Worm (Caenorhabditis elegans) whole organism, L1 larva: ENCODE results near the gene srx-90.

Experiments
- C04F5.9 ChIP-seq: sonication (generic microtip); optimal IDR thresholded peaks from 2 replicates; lab custom pipeline; 2016; ENCODE audit warnings: missing genetic modification characterization, missing compliant biosample characterization
- C16A3.4 ChIP-seq: fragments of 150-350 bp; optimal IDR thresholded peaks from 2 replicates; lab custom pipeline; 2014; ENCODE audit warnings: missing biosample characterization, missing genetic modification characterization
- C34B4.2 ChIP-seq: sonication (generic microtip); optimal IDR thresholded peaks from 2 replicates; lab custom pipeline; 2017; ENCODE audit warnings: mild to moderate bottlenecking, missing genetic modification characterization, missing compliant biosample characterization
- Y116A8C.19 ChIP-seq: sonication (generic microtip); optimal IDR thresholded peaks from 2 replicates; lab custom pipeline; 2016; ENCODE audit warnings: missing compliant biosample characterization, missing genetic modification characterization, borderline replicate concordance
- alr-1 ChIP-seq: fragments of 200-800 bp; sonication (Bioruptor generic); optimal IDR thresholded peaks from 2 replicates; lab custom pipeline; 2018; ENCODE audit warnings: borderline replicate concordance, mild to moderate bottlenecking, missing genetic modification characterization, missing compliant biosample characterization
- aly-2 ChIP-seq: fragments of 150-350 bp; optimal IDR thresholded peaks from 2 replicates; lab custom pipeline; 2014; ENCODE audit warnings: missing biosample characterization, missing genetic modification characterization
- ama-1 ChIP-seq: fragments of 150-350 bp; optimal IDR thresholded peaks from 2 replicates; lab custom pipeline; 2014
- blmp-1 ChIP-seq: fragments of 150-350 bp; optimal IDR thresholded peaks from 2 replicates; lab custom pipeline; 2014; ENCODE audit warnings: missing biosample characterization, missing genetic modification characterization
- ceh-8 ChIP-seq: fragments of 200-800 bp; sonication (Bioruptor generic); optimal IDR thresholded peaks from 2 replicates; lab custom pipeline; 2018; ENCODE audit warnings: mild to moderate bottlenecking, missing genetic modification characterization, moderate library complexity, missing compliant biosample characterization
- dpl-1 ChIP-seq, 3 experiments: fragments of 150-350 bp in 2 of 3; sonication (generic microtip) in 1 of 3; optimal IDR thresholded peaks; 2 replicates each; lab custom pipeline; 2014 to 2017; ENCODE audit warnings: missing biosample characterization in 3 of 3, missing genetic modification characterization in 3 of 3, missing genetic modification reagents in 3 of 3
- efl-1 ChIP-seq, 4 experiments: fragments of 150-350 bp; optimal IDR thresholded peaks in 3 of 4; peaks in 1 of 4; 1 replicate in 1 of 4; 2 replicates in 3 of 4; lab custom pipeline; 2014; ENCODE audit warnings: missing biosample characterization in 2 of 4, missing genetic modification characterization in 2 of 4, missing genetic modification reagents in 2 of 4
- efl-3 ChIP-seq: fragments of 200-800 bp; sonication (Bioruptor generic); optimal IDR thresholded peaks from 2 replicates; lab custom pipeline; 2018; ENCODE audit warnings: mild to moderate bottlenecking, missing genetic modification characterization, missing compliant biosample characterization
- egl-13 ChIP-seq: sonication (generic microtip); optimal IDR thresholded peaks from 2 replicates; lab custom pipeline; 2016; ENCODE audit warnings: missing genotype, missing genetic modification reagents, missing genetic modification characterization, missing compliant biosample characterization
- egl-27 ChIP-seq, 2 experiments: fragments of 150-350 bp in 1 of 2; sonication (generic microtip); optimal IDR thresholded peaks; 3 replicates each; lab custom pipeline; 2017 to 2018; ENCODE audit warnings: missing biosample characterization in 2 of 2, missing genetic modification characterization in 2 of 2, missing genetic modification reagents in 2 of 2
- elt-2 ChIP-seq: sonication (generic microtip); optimal IDR thresholded peaks from 2 replicates; lab custom pipeline; 2016; ENCODE audit warnings: missing genetic modification characterization, mild to moderate bottlenecking, inconsistent platforms, missing compliant biosample characterization, missing genetic modification reagents
- elt-3 ChIP-seq, 6 experiments: fragments of 150-350 bp in 1 of 6; sonication (generic microtip); optimal IDR thresholded peaks; 2 replicates each; lab custom pipeline; 2017 to 2018; ENCODE audit warnings: missing biosample characterization in 6 of 6, missing genetic modification characterization in 6 of 6, inconsistent platforms in 1 of 6
- ets-5 ChIP-seq: fragments of 200-800 bp; sonication (Bioruptor generic); IDR thresholded peaks from 2 replicates; pipeline ENCODE4 v1.3.6; 2022; ENCODE audit warnings: missing genetic modification characterization, missing compliant biosample characterization
- fkh-8 ChIP-seq: sonication (generic microtip); optimal IDR thresholded peaks from 2 replicates; lab custom pipeline; 2016; ENCODE audit warnings: mild to moderate bottlenecking, missing genetic modification characterization, missing compliant biosample characterization
- hpl-2 ChIP-seq: fragments of 150-350 bp; optimal IDR thresholded peaks from 2 replicates; lab custom pipeline; 2014; ENCODE audit warnings: missing biosample characterization, missing genetic modification reagents, missing genetic modification characterization
- irx-1 ChIP-seq: sonication (generic microtip); optimal IDR thresholded peaks from 2 replicates; lab custom pipeline; 2016; ENCODE audit warnings: missing genetic modification characterization, missing compliant biosample characterization
- lin-13 ChIP-seq: fragments of 150-350 bp; optimal IDR thresholded peaks from 2 replicates; lab custom pipeline; 2014; ENCODE audit warnings: missing biosample characterization, missing genetic modification reagents, missing genetic modification characterization
- lin-14 ChIP-seq: fragments of 200-800 bp; sonication (Bioruptor generic); optimal IDR thresholded peaks from 2 replicates; lab custom pipeline; 2018; ENCODE audit warnings: mild to moderate bottlenecking, missing genetic modification characterization, moderate library complexity, missing compliant biosample characterization
- lin-15B ChIP-seq: fragments of 150-350 bp; sonication (generic microtip); optimal IDR thresholded peaks from 3 replicates; lab custom pipeline; 2014; ENCODE audit warnings: missing biosample characterization, missing genetic modification characterization
- lir-3 ChIP-seq: sonication (generic microtip); optimal IDR thresholded peaks from 2 replicates; lab custom pipeline; 2016; ENCODE audit warnings: mild to moderate bottlenecking, missing genetic modification characterization, moderate library complexity, missing compliant biosample characterization; ENCODE audit not compliant: poor library complexity
- lsy-2 ChIP-seq, 2 experiments: fragments of 150-350 bp; optimal IDR thresholded peaks; 2 replicates each; lab custom pipeline; 2014; ENCODE audit warnings: missing biosample characterization in 2 of 2, missing genetic modification characterization in 2 of 2
- mab-9 ChIP-seq: fragments of 200-800 bp; sonication (Bioruptor generic); IDR thresholded peaks from 2 replicates; pipeline ENCODE4 v1.3.6; 2022; ENCODE audit warnings: missing genetic modification reagents, missing genetic modification characterization, missing compliant biosample characterization
- mep-1 ChIP-seq: fragments of 150-350 bp; optimal IDR thresholded peaks from 2 replicates; lab custom pipeline; 2014; ENCODE audit warnings: missing biosample characterization, missing genetic modification characterization
- nhr-11 ChIP-seq: fragments of 150-350 bp; optimal IDR thresholded peaks from 2 replicates; lab custom pipeline; 2014; ENCODE audit warnings: missing biosample characterization, missing genetic modification characterization
- nhr-12 ChIP-seq: sonication (generic microtip); optimal IDR thresholded peaks from 2 replicates; lab custom pipeline; 2017; ENCODE audit warnings: missing biosample characterization, missing genetic modification characterization
- nhr-20 ChIP-seq: sonication (generic microtip); optimal IDR thresholded peaks from 2 replicates; lab custom pipeline; 2016; ENCODE audit warnings: mild to moderate bottlenecking, missing genetic modification characterization, missing compliant biosample characterization
- nhr-237 ChIP-seq: fragments of 150-350 bp; optimal IDR thresholded peaks from 2 replicates; lab custom pipeline; 2014; ENCODE audit warnings: missing biosample characterization, missing genetic modification characterization
- nhr-47 ChIP-seq: sonication (generic microtip); optimal IDR thresholded peaks from 2 replicates; lab custom pipeline; 2016; ENCODE audit warnings: mild to moderate bottlenecking, missing genetic modification characterization, moderate library complexity, missing compliant biosample characterization
- nhr-71 ChIP-seq: sonication (generic microtip); optimal IDR thresholded peaks from 2 replicates; lab custom pipeline; 2016; ENCODE audit warnings: mild to moderate bottlenecking, missing genetic modification characterization, moderate library complexity, missing compliant biosample characterization
- nhr-76 ChIP-seq: sonication (generic microtip); optimal IDR thresholded peaks from 2 replicates; lab custom pipeline; 2017; ENCODE audit warnings: missing biosample characterization, missing genetic modification characterization
- nhr-77 ChIP-seq: fragments of 150-350 bp; optimal IDR thresholded peaks from 2 replicates; lab custom pipeline; 2014; ENCODE audit warnings: missing biosample characterization, missing genetic modification characterization
- nhr-84 ChIP-seq: sonication (generic microtip); optimal IDR thresholded peaks from 2 replicates; lab custom pipeline; 2017; ENCODE audit warnings: missing biosample characterization, missing genetic modification characterization
- nhr-85 ChIP-seq: sonication (generic microtip); peaks from one replicate; lab custom pipeline; 2016; ENCODE audit warnings: missing genetic modification characterization, inconsistent platforms, missing compliant biosample characterization
- rnt-1 ChIP-seq: sonication (generic microtip); optimal IDR thresholded peaks from 2 replicates; lab custom pipeline; 2016; ENCODE audit warnings: mild to moderate bottlenecking, missing genetic modification characterization, moderate library complexity, missing compliant biosample characterization
- sox-4 ChIP-seq: sonication (generic microtip); optimal IDR thresholded peaks from 2 replicates; lab custom pipeline; 2016; ENCODE audit warnings: missing genetic modification characterization, missing compliant biosample characterization
- sptf-1 ChIP-seq: fragments of 150-350 bp; optimal IDR thresholded peaks from 2 replicates; lab custom pipeline; 2014; ENCODE audit warnings: missing biosample characterization, missing genetic modification characterization
- sup-37 ChIP-seq: fragments of 200-800 bp; sonication (Bioruptor generic); optimal IDR thresholded peaks from 2 replicates; lab custom pipeline; 2018; ENCODE audit warnings: mild to moderate bottlenecking, missing genetic modification characterization, missing compliant biosample characterization
- unc-30 ChIP-seq: sonication (generic microtip); optimal IDR thresholded peaks from 2 replicates; lab custom pipeline; 2017; ENCODE audit warnings: missing biosample characterization, missing genetic modification characterization
- unc-62 ChIP-seq: fragments of 150-350 bp; optimal IDR thresholded peaks from 2 replicates; lab custom pipeline; 2014; ENCODE audit warnings: missing biosample characterization, missing genetic modification reagents, missing genetic modification characterization
- unc-86 ChIP-seq: sonication (generic microtip); optimal IDR thresholded peaks from 2 replicates; lab custom pipeline; 2016; ENCODE audit warnings: missing genetic modification characterization, missing compliant biosample characterization
- unc-98 ChIP-seq: fragments of 200-800 bp; sonication (Bioruptor generic); IDR thresholded peaks from 2 replicates; pipeline ENCODE4 v1.3.6; 2022; ENCODE audit warnings: missing genetic modification characterization, missing compliant biosample characterization
- vab-15 ChIP-seq: sonication (generic microtip); optimal IDR thresholded peaks from 2 replicates; lab custom pipeline; 2017; ENCODE audit warnings: missing genotype, mild to moderate bottlenecking, missing genetic modification characterization, missing compliant biosample characterization
- zag-1 ChIP-seq: fragments of 150-350 bp; optimal IDR thresholded peaks from 2 replicates; lab custom pipeline; 2014; ENCODE audit warnings: missing biosample characterization, missing genetic modification characterization
- ztf-11 ChIP-seq, 2 experiments: sonication (generic microtip); optimal IDR thresholded peaks; 2 replicates each; lab custom pipeline; 2016 to 2017; ENCODE audit warnings: missing genetic modification characterization in 2 of 2, missing biosample characterization in 1 of 2, missing compliant biosample characterization in 1 of 2

srx-90 gene

DNA sequence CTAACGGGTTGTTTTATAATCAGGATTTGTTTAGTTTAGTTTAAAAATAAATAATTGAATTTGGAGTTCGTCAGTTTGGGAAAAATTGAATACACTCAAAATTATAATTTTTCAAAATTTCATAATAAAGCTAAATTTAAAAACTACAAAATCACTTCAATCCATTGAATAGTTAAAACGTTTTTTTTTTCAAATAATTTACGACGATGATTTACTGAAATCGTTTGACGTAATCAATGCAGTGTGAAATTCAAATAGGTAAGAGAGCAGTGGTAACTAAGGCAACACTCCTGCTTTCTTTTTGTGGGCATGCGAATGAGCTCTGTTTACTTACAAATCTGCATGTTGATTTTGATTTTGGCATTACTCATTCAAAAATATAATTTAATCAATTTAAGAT, 35.7 kb upstream of the srx-90 start, which contains the start of gene F38B7.10:
Gene F38B7.10, plus strand, starts transcription at position 301 of the 400 bp plus-strand sequence.
- TF ChIP-seq nhr-85 (tag; lab: Kevin White, UChicago) (peak; percentile 48), fkh-8 (tag; lab: Kevin White, UChicago) (peak; percentile 24), C34B4.2 (no peak)

- TF ChIP-seq fkh-8 (tag; lab: Kevin White, UChicago) (peak; percentile 30), lin-13 (GFP tag; lab: Kevin White, UChicago) (no peak)
Observed at ce11 chrV:11546795-11547194, 34.1 kb upstream of the srx-90 start, which contains the start of gene F38B7.11. F38B7.11 (plus strand) TSS chrV:11547095.

DNA sequence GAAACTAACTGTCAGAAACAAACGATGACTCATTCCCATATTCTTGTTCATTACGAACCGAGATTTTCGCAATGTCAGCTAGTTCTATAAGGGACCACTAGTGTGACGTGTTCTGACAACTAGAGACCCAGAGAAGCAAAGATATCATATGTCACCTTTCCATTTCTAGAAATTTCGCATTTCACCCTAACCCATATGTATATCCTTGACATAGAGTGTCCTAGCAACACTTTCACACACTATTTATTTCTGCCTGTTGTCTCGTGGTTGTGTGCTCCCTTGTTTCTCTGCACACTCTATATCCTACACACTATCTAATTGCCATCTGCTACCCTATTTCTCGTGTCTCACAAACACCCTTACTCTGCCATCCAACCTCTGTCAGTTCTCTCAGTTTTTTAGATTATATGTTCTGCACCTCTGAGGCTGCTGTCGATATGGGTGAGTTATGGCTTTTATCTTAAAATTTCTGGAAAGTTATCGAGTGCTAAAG, 32.0 kb upstream of the srx-90 start, which contains the start of the genes F38B7.17 and F38B7.3:
Gene F38B7.17, minus strand, starts transcription at position 51 of the 493 bp plus-strand sequence.
Gene F38B7.3, plus strand, starts transcription at position 194 of the 493 bp plus-strand sequence.
- TF ChIP-seq nhr-77 (tag; lab: Kevin White, UChicago) (peak; percentile 43), lin-15B (tag; lab: Kevin White, UChicago) (no peak), sptf-1 (no peak), zag-1 (tag; lab: Kevin White, UChicago) (no peak), nhr-237 (tag; lab: Kevin White, UChicago) (no peak), unc-98 (GFP tag; lab: Robert Waterston, UW) (no peak), aly-2 (tag; lab: Kevin White, UChicago) (no peak), lin-14 (GFP tag; lab: Kevin White, UChicago) (peak; percentile 87), egl-13 (tag; lab: Kevin White, UChicago) (no peak), blmp-1 (tag; lab: Kevin White, UChicago) (peak; percentile 66), mep-1 (tag; lab: Kevin White, UChicago) (peak; percentile 80), lsy-2 (tag; optimal IDR thresholded peaks at IDR 0.05; lab: Kevin White, UChicago) (peak; percentile 53 to 68), irx-1 (tag; lab: Kevin White, UChicago) (no peak), nhr-84 (tag; lab: Kevin White, UChicago) (no peak), ceh-8 (GFP tag; lab: Kevin White, UChicago) (peak; percentile 56), nhr-11 (peak; percentile 67), C04F5.9 (tag; lab: Kevin White, UChicago) (no peak), hpl-2 (no peak), elt-2 (peak; percentile 66), Y116A8C.19 (no peak), rnt-1 (tag; lab: Kevin White, UChicago) (peak; percentile 47), vab-15 (no peak), nhr-12 (tag; lab: Kevin White, UChicago) (no peak), nhr-76 (no peak), unc-86 (peak; percentile 42), unc-30 (tag; lab: Kevin White, UChicago) (no peak), lir-3 (tag; lab: Kevin White, UChicago) (peak; percentile 43), mab-9 (GFP tag; lab: Robert Waterston, UW) (no peak), ama-1 (no peak), nhr-47 (tag; lab: Kevin White, UChicago) (peak; percentile 79), nhr-20 (peak; percentile 83), efl-3 (GFP tag; lab: Kevin White, UChicago) (no peak), unc-62 (GFP tag; lab: Kevin White, UChicago) (no peak), fkh-8 (tag; lab: Kevin White, UChicago) (peak; percentile 95), C16A3.4 (tag; lab: Kevin White, UChicago) (no peak), sox-4 (tag; lab: Kevin White, UChicago) (peak; percentile 39), alr-1 (no peak), dpl-1 (GFP tag; optimal IDR thresholded peaks at IDR 0.05; lab: Kevin White, UChicago) (peak; percentile 26 to 39 (median 34)), nhr-71 (tag; lab: Kevin White, UChicago) (peak; percentile 84), elt-3 (tag; optimal IDR thresholded peaks at IDR 0.05; lab: Kevin White, UChicago) (no peak), ztf-11 (tag; optimal IDR thresholded peaks at IDR 0.05; lab: Kevin White, UChicago) (peak in 1 of 2 experiments; percentile 2), ets-5 (GFP tag; lab: Robert Waterston, UW) (0 out of 2 replicates have a peak, but pooled peaks have one; percentile 64), sup-37 (GFP tag; lab: Kevin White, UChicago) (no peak), efl-1 (optimal IDR thresholded peaks at IDR 0.05; lab: Kevin White, UChicago) (peak; percentile 72 to 77), efl-1 (GFP tag; optimal IDR thresholded peaks at IDR 0.05 in 1 of 2; lab: Kevin White, UChicago) (peak; percentile 43 to 92), egl-27 (tag; optimal IDR thresholded peaks at IDR 0.05; lab: Kevin White, UChicago) (no peak)
